Fruit fly (Drosophila melanogaster) whole organism, embryonic: Measurements from ENCODE around the gene CG4462.

Experiments used
- Awh ChIP-seq: fragments of 200-800 bp; sonication (Bioruptor generic); IDR thresholded peaks from 2 replicates; pipeline ENCODE4, ENCODE4 v1.3.6; 2022; ENCODE audit warnings: missing biosample characterization, missing genetic modification characterization
- CG10274 ChIP-seq: fragments of 200-800 bp; sonication (Bioruptor generic); optimal IDR thresholded peaks from 3 replicates; lab custom pipeline; 2017; ENCODE audit warnings: missing biosample characterization, mild to moderate bottlenecking, missing genetic modification characterization
- CG10431 ChIP-seq: fragments of 200-800 bp; sonication (Bioruptor generic); optimal IDR thresholded peaks from 3 replicates; lab custom pipeline; 2018; ENCODE audit warnings: missing biosample characterization, mild to moderate bottlenecking, missing genetic modification characterization
- CG10543 ChIP-seq: fragments of 200-800 bp; sonication (Bioruptor generic); optimal IDR thresholded peaks from 3 replicates; lab custom pipeline; 2017; ENCODE audit warnings: missing biosample characterization, mild to moderate bottlenecking, missing genetic modification characterization, moderate library complexity
- CG11696 ChIP-seq: fragments of 200-800 bp; sonication (Bioruptor generic); IDR thresholded peaks from 2 replicates; pipeline ENCODE4 v1.3.6; 2022; ENCODE audit warnings: missing biosample characterization, missing genetic modification characterization
- CG13287 ChIP-seq: fragments of 200-800 bp; sonication (Bioruptor generic); IDR thresholded peaks from 2 replicates; pipeline ENCODE4 v1.3.6; 2022; ENCODE audit warnings: missing biosample characterization, missing genetic modification characterization; ENCODE audit not compliant: partially characterized antibody
- CG13894 ChIP-seq: fragments of 200-800 bp; sonication (Bioruptor generic); optimal IDR thresholded peaks from 3 replicates; lab custom pipeline; 2018; ENCODE audit warnings: missing biosample characterization, mild to moderate bottlenecking, missing genetic modification characterization, moderate library complexity
- CG14441 ChIP-seq: fragments of 200-800 bp; sonication (Bioruptor generic); IDR thresholded peaks from 2 replicates; pipeline ENCODE4 v1.3.6; 2022; ENCODE audit warnings: missing biosample characterization, missing genetic modification characterization
- CG15601 ChIP-seq: fragments of 200-800 bp; sonication (Bioruptor generic); optimal IDR thresholded peaks from 3 replicates; lab custom pipeline; 2019; ENCODE audit warnings: missing biosample characterization, mild to moderate bottlenecking, missing genetic modification characterization, moderate library complexity
- CG16863 ChIP-seq: fragments of 200-800 bp; sonication (Bioruptor generic); optimal IDR thresholded peaks from 3 replicates; lab custom pipeline; 2016; ENCODE audit warnings: missing biosample characterization, missing genetic modification characterization
- CG1792 ChIP-seq: fragments of 200-800 bp; sonication (Bioruptor generic); optimal IDR thresholded peaks from 2 replicates; lab custom pipeline; 2016; ENCODE audit warnings: missing biosample characterization, missing genetic modification characterization
- CG18011 ChIP-seq: fragments of 200-800 bp; sonication (Bioruptor generic); optimal IDR thresholded peaks from 2 replicates; lab custom pipeline; 2017; ENCODE audit warnings: missing biosample characterization, missing genetic modification characterization, mild to moderate bottlenecking, moderate library complexity, missing genotype
- CG1832 ChIP-seq: fragments of 200-800 bp; sonication (Bioruptor generic); optimal IDR thresholded peaks from 2 replicates; lab custom pipeline; 2017; ENCODE audit warnings: missing biosample characterization, mild to moderate bottlenecking, missing genetic modification characterization, inconsistent platforms
- CG31224 ChIP-seq: fragments of 200-800 bp; sonication (Bioruptor generic); IDR thresholded peaks from 2 replicates; pipeline ENCODE4 v1.3.6; 2022; ENCODE audit warnings: missing biosample characterization, missing genetic modification characterization
- CG31441 ChIP-seq: fragments of 200-800 bp; sonication (Bioruptor generic); IDR thresholded peaks from 2 replicates; pipeline ENCODE4 v1.3.6; 2022; ENCODE audit warnings: missing biosample characterization, missing genetic modification characterization
- CG32532 ChIP-seq: fragments of 200-800 bp; sonication (Bioruptor generic); IDR thresholded peaks from 2 replicates; pipeline ENCODE4 v1.3.6; 2022; ENCODE audit warnings: missing biosample characterization, missing genetic modification characterization
- CG4617 ChIP-seq: fragments of 200-800 bp; sonication (Bioruptor generic); optimal IDR thresholded peaks from 3 replicates; lab custom pipeline; 2016; ENCODE audit warnings: missing biosample characterization, missing genetic modification characterization, borderline replicate concordance
- CG4854 ChIP-seq: fragments of 200-800 bp; sonication (Bioruptor generic); optimal IDR thresholded peaks from 2 replicates; lab custom pipeline; 2016; ENCODE audit warnings: missing biosample characterization, missing genetic modification characterization, inconsistent platforms
- Dfd ChIP-seq, 2 experiments: fragments of >200 bp; optimal IDR thresholded peaks; 2 replicates each; lab custom pipeline; 2017; ENCODE audit warnings: missing biosample characterization in 2 of 2, missing genetic modification characterization in 2 of 2
- Elba2 ChIP-seq: fragments of 200-800 bp; sonication (Bioruptor generic); optimal IDR thresholded peaks from 3 replicates; lab custom pipeline; 2016; ENCODE audit warnings: missing biosample characterization, missing genetic modification characterization
- MBD-R2 ChIP-seq: fragments of 200-800 bp; sonication (Bioruptor generic); IDR thresholded peaks from 2 replicates; pipeline ENCODE4 v1.3.6; 2022; ENCODE audit warnings: missing biosample characterization, missing genetic modification characterization
- Max ChIP-seq: fragments of 200-800 bp; sonication (Bioruptor generic); optimal IDR thresholded peaks from 2 replicates; lab custom pipeline; 2016; ENCODE audit warnings: missing biosample characterization, mild to moderate bottlenecking, missing genetic modification characterization
- Med ChIP-seq: fragments of 200-800 bp; sonication (Bioruptor generic); peaks from one replicate; lab custom pipeline; 2016; ENCODE audit warnings: missing biosample characterization, missing genetic modification characterization, mild to moderate bottlenecking, inconsistent platforms, moderate library complexity
- Nf-YA ChIP-seq: fragments of 200-800 bp; sonication (Bioruptor generic); IDR thresholded peaks from 2 replicates; pipeline ENCODE4 v1.3.6; 2022; ENCODE audit warnings: missing biosample characterization, missing genetic modification characterization
- Opbp ChIP-seq: fragments of 200-800 bp; sonication (Bioruptor generic); IDR thresholded peaks from 3 replicates; pipeline ENCODE4 v1.3.6; 2022; ENCODE audit warnings: missing biosample characterization, missing genetic modification characterization; ENCODE audit not compliant: partially characterized antibody
- Optix ChIP-seq: fragments of 200-800 bp; sonication (Bioruptor generic); IDR thresholded peaks from 3 replicates; pipeline ENCODE4 v1.3.6; 2022; ENCODE audit warnings: missing biosample characterization, missing genetic modification characterization
- Rfx ChIP-seq: fragments of 200-800 bp; sonication (Bioruptor generic); IDR thresholded peaks from 2 replicates; pipeline ENCODE4 v1.3.6; 2022; ENCODE audit warnings: missing biosample characterization, missing genetic modification characterization
- Taf1 ChIP-seq: fragments of 200-800 bp; sonication (Bioruptor generic); IDR thresholded peaks from 2 replicates; pipeline ENCODE4 v1.3.6; 2022; ENCODE audit warnings: missing biosample characterization, missing genetic modification characterization
- Vsx1 ChIP-seq: fragments of 200-800 bp; sonication (Bioruptor generic); optimal IDR thresholded peaks from 2 replicates; lab custom pipeline; 2017; ENCODE audit warnings: missing biosample characterization, mild to moderate bottlenecking, missing genetic modification characterization, missing genetic modification reagents
- bcd ChIP-seq: fragments of 200-800 bp; sonication (Bioruptor generic); optimal IDR thresholded peaks from 2 replicates; lab custom pipeline; 2017; ENCODE audit warnings: missing biosample characterization, mild to moderate bottlenecking, missing genetic modification characterization
- br ChIP-seq: fragments of >200 bp; optimal IDR thresholded peaks from 2 replicates; lab custom pipeline; 2017
- cato ChIP-seq: fragments of 200-800 bp; sonication (Bioruptor generic); optimal IDR thresholded peaks from 2 replicates; lab custom pipeline; 2016; ENCODE audit warnings: missing biosample characterization, missing genetic modification characterization, borderline replicate concordance
- chinmo ChIP-seq: fragments of 200-800 bp; sonication (Bioruptor generic); IDR thresholded peaks from 4 replicates; pipeline ENCODE4 v1.3.6; 2022; ENCODE audit warnings: missing biosample characterization, missing genetic modification characterization; ENCODE audit not compliant: partially characterized antibody
- ci ChIP-seq: fragments of 200-800 bp; sonication (Bioruptor generic); IDR thresholded peaks from 3 replicates; pipeline ENCODE4 v1.3.6; 2022; ENCODE audit warnings: missing biosample characterization, missing genetic modification characterization
- dan ChIP-seq: fragments of 200-800 bp; sonication (Bioruptor generic); IDR thresholded peaks from 2 replicates; pipeline ENCODE4 v1.3.6; 2022; ENCODE audit warnings: missing biosample characterization, missing genetic modification characterization
- disco-r ChIP-seq: fragments of 200-800 bp; sonication (Bioruptor generic); optimal IDR thresholded peaks from 2 replicates; lab custom pipeline; 2016; ENCODE audit warnings: missing biosample characterization, missing genetic modification characterization
- dm ChIP-seq: fragments of 200-800 bp; sonication (Bioruptor generic); optimal IDR thresholded peaks from 3 replicates; lab custom pipeline; 2016; ENCODE audit warnings: missing biosample characterization, missing genetic modification characterization
- exex ChIP-seq: fragments of 200-800 bp; sonication (Bioruptor generic); optimal IDR thresholded peaks from 4 replicates; lab custom pipeline; 2018; ENCODE audit warnings: missing biosample characterization, mild to moderate bottlenecking, missing genetic modification characterization, moderate library complexity
- fu2 ChIP-seq: fragments of 200-800 bp; sonication (Bioruptor generic); optimal IDR thresholded peaks from 2 replicates; lab custom pipeline; 2016; ENCODE audit warnings: missing biosample characterization, missing genetic modification characterization
- kay ChIP-seq: fragments of 200-800 bp; sonication (Bioruptor generic); optimal IDR thresholded peaks from 2 replicates; lab custom pipeline; 2016; ENCODE audit warnings: missing biosample characterization, missing genetic modification characterization
- mirr ChIP-seq: fragments of 200-800 bp; sonication (Bioruptor generic); optimal IDR thresholded peaks from 3 replicates; lab custom pipeline; 2018; ENCODE audit warnings: missing biosample characterization, mild to moderate bottlenecking, missing genetic modification characterization
- odd ChIP-seq: fragments of 200-800 bp; sonication (Bioruptor generic); optimal IDR thresholded peaks from 2 replicates; lab custom pipeline; 2017; ENCODE audit warnings: missing biosample characterization, mild to moderate bottlenecking, missing genetic modification characterization
- phol ChIP-seq: fragments of 200-800 bp; sonication (Bioruptor generic); optimal IDR thresholded peaks from 3 replicates; lab custom pipeline; 2018; ENCODE audit warnings: missing biosample characterization, mild to moderate bottlenecking, missing genetic modification characterization, moderate library complexity
- sd ChIP-seq: fragments of 200-800 bp; sonication (Bioruptor generic); optimal IDR thresholded peaks from 3 replicates; lab custom pipeline; 2018; ENCODE audit warnings: missing biosample characterization, mild to moderate bottlenecking, missing genetic modification characterization, moderate library complexity
- stwl ChIP-seq: fragments of 200-800 bp; sonication (Bioruptor generic); optimal IDR thresholded peaks from 3 replicates; lab custom pipeline; 2018; ENCODE audit warnings: missing biosample characterization, mild to moderate bottlenecking, missing genetic modification characterization, moderate library complexity
- sug ChIP-seq: fragments of 200-800 bp; optimal IDR thresholded peaks from 2 replicates; lab custom pipeline; 2019; ENCODE audit warnings: missing biosample characterization, mild to moderate bottlenecking, missing genetic modification characterization, moderate library complexity
- usp ChIP-seq: fragments of >200 bp; optimal IDR thresholded peaks from 2 replicates; lab custom pipeline; 2017; ENCODE audit warnings: missing biosample characterization, missing genetic modification characterization
- wdn ChIP-seq: fragments of 200-800 bp; sonication (Bioruptor generic); IDR thresholded peaks from 2 replicates; pipeline ENCODE4 v1.3.6; 2022; ENCODE audit warnings: missing biosample characterization, missing genetic modification characterization
- zfh1 ChIP-seq: fragments of 200-800 bp; sonication (Bioruptor generic); IDR thresholded peaks from 3 replicates; pipeline ENCODE4 v1.3.6; 2022; ENCODE audit warnings: missing biosample characterization, missing genetic modification characterization

The CG4462 gene

dm6 chr3R:19909541-19910182, 15.5 kb downstream of the CG4462 start:
- TF ChIP-seq chinmo (GFP tag; lab: Robert Waterston, UW) (0 out of 4 replicates have a peak, but pooled peaks have one; percentile 13), ci (GFP tag; lab: Robert Waterston, UW) (peak; percentile 63; the same call in 1 of the 3 replicates), CG13894 (tag; lab: Kevin White, UChicago) (no peak), CG13287 (no peak), CG10274 (no peak), Elba2 (GFP tag; lab: Kevin White, UChicago) (peak; percentile 76), mirr (GFP tag; lab: Kevin White, UChicago) (peak; percentile 4), Nf-YA (0 out of 2 replicates have a peak, but pooled peaks have one; percentile 7), exex (tag; lab: Kevin White, UChicago) (peak; percentile 73), fu2 (GFP tag; lab: Kevin White, UChicago) (no peak), Opbp (peak; percentile 11; the same call in 1 of the 3 replicates), Med (peak; percentile 22), CG31441 (GFP tag; lab: Robert Waterston, UW) (no peak), sd (tag; lab: Kevin White, UChicago) (peak; percentile 76), CG4854 (no peak), Taf1 (no peak), Rfx (GFP tag; lab: Robert Waterston, UW) (0 out of 2 replicates have a peak, but pooled peaks have one; percentile 17)

dm6 chr3R:19908863-19909343, 16.3 kb downstream of the CG4462 start:
- TF ChIP-seq Optix (GFP tag; lab: Robert Waterston, UW) (peak; percentile 78), zfh1 (GFP tag; lab: Robert Waterston, UW) (peak; percentile 87), Max (peak; percentile 54), CG4617 (peak; percentile 55), MBD-R2 (peak; percentile 61; the same call in 1 of the 2 replicates), CG1832 (GFP tag; lab: Kevin White, UChicago) (no peak), sug (tag; lab: Kevin White, UChicago) (peak; percentile 80), usp (GFP tag; lab: Kevin White, UChicago) (no peak), CG14441 (GFP tag; lab: Robert Waterston, UW) (peak; percentile 90), Awh (peak; percentile 87), Med (peak; percentile 96), CG11696 (peak; percentile 73), CG10543 (no peak), Taf1 (peak; percentile 59), Dfd (GFP tag; optimal IDR thresholded peaks at IDR 0.05; lab: Kevin White, UChicago) (no peak), bcd (GFP tag; lab: Kevin White, UChicago) (peak; percentile 72), phol (tag; lab: Kevin White, UChicago) (peak; percentile 76), dan (no peak), disco-r (GFP tag; lab: Kevin White, UChicago) (peak; percentile 63), wdn (GFP tag; lab: Robert Waterston, UW) (peak; percentile 77), ci (GFP tag; lab: Robert Waterston, UW) (peak; percentile 95), cato (GFP tag; lab: Kevin White, UChicago) (peak; percentile 69), CG13894 (tag; lab: Kevin White, UChicago) (peak; percentile 41), kay (GFP tag; lab: Kevin White, UChicago) (peak; percentile 65), CG10431 (GFP tag; lab: Kevin White, UChicago) (no peak), br (no peak), dm (peak; percentile 70), CG1792 (GFP tag; lab: Kevin White, UChicago) (peak; percentile 70), CG16863 (GFP tag; lab: Kevin White, UChicago) (peak; percentile 80), CG15601 (tag; lab: Kevin White, UChicago) (peak; percentile 45), Vsx1 (GFP tag; lab: Kevin White, UChicago) (peak; percentile 59), CG31224 (GFP tag; lab: Robert Waterston, UW) (peak; percentile 79), odd (GFP tag; lab: Kevin White, UChicago) (peak; percentile 79), CG18011 (GFP tag; lab: Kevin White, UChicago) (peak; percentile 52), CG32532 (peak; percentile 91), stwl (tag; lab: Kevin White, UChicago) (no peak)
